Worm (Caenorhabditis elegans): Measurements from ENCODE around the gene zhit-2.

DNA sequence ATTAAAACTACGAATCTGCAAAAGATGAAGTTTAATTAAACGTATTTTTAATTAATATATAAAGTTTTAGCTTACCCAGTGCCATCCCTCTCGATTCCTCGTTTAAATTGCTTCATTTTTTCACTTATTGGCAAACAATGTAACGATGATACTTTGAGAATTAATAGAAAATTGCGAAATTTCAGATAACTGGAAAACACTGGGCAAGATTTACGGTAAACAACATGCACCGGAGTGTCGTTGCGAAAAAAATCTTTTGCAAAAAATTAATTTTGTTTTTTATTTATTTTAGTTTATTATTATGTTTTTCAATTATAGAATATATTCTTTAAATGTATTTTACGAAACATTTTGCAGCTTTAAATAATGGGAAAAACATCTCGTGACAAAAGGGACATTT lies 40.1 kb downstream of the zhit-2 start, which contains the start of the genes pelo-1 and R74.7:
- no peak for TF ChIP-seq flt-1 (GFP tag; IDR thresholded peaks at IDR 0.05)
- TF ChIP-seq tbx-11 (GFP tag; IDR thresholded peaks at IDR 0.05), result no peak
- no peak for TF ChIP-seq ama-1 (optimal IDR thresholded peaks at IDR 0.05)
- no peak for TF ChIP-seq aly-1 (tag; optimal IDR thresholded peaks at IDR 0.05)
- TF ChIP-seq tbx-37 (GFP tag; conservative IDR thresholded peaks at IDR 0.05), result no peak
- no peak for TF ChIP-seq pes-1 (GFP tag; IDR thresholded peaks at IDR 0.05)
- no peak for TF ChIP-seq scrt-1 (GFP tag; IDR thresholded peaks at IDR 0.05)
- no peak for TF ChIP-seq F13C5.2 (tag; optimal IDR thresholded peaks at IDR 0.05)
- TF ChIP-seq sea-1 (GFP tag; conservative IDR thresholded peaks at IDR 0.05), result no peak
- no peak for TF ChIP-seq tra-4 (tag; optimal IDR thresholded peaks at IDR 0.05)
- TF ChIP-seq hmbx-1 (tag; optimal IDR thresholded peaks at IDR 0.05), result no peak
- TF ChIP-seq ceh-13 (GFP tag; optimal IDR thresholded peaks at IDR 0.05), result no peak
- TF ChIP-seq ceh-36 (tag; optimal IDR thresholded peaks at IDR 0.05), result no peak
- TF ChIP-seq ets-7 (tag; optimal IDR thresholded peaks at IDR 0.05), result no peak
